Worm (Caenorhabditis elegans) whole organism, L3 larva: ENCODE results near the gene Y6G8.8.
"Not testable (repeated sequence)": the region's sequence is repeated elsewhere in the genome, so short reads cannot be mapped to it uniquely, and the experiment has no call there.

ENCODE experiments used
- R02D3.7 ChIP-seq: fragments of 150-350 bp; optimal IDR thresholded peaks from 2 replicates; lab custom pipeline; 2014; ENCODE audit warnings: missing biosample characterization, missing genetic modification characterization
- ZK546.5 ChIP-seq: sonication (generic microtip); optimal IDR thresholded peaks from 2 replicates; lab custom pipeline; 2017; ENCODE audit warnings: missing biosample characterization, missing genetic modification characterization
- aly-2 ChIP-seq: fragments of 150-350 bp; optimal IDR thresholded peaks from 2 replicates; lab custom pipeline; 2014; ENCODE audit warnings: missing biosample characterization, missing genetic modification characterization
- ama-1 ChIP-seq: fragments of 150-350 bp; optimal IDR thresholded peaks from 2 replicates; lab custom pipeline; 2018
- ceh-16 ChIP-seq: sonication (generic microtip); optimal IDR thresholded peaks from 2 replicates; lab custom pipeline; 2017; ENCODE audit warnings: missing biosample characterization, missing genetic modification characterization
- ceh-28 ChIP-seq: fragments of 150-350 bp; optimal IDR thresholded peaks from 2 replicates; lab custom pipeline; 2014; ENCODE audit warnings: missing biosample characterization, missing genetic modification reagents, missing genetic modification characterization
- ceh-82 ChIP-seq: fragments of 150-350 bp; optimal IDR thresholded peaks from 2 replicates; lab custom pipeline; 2014; ENCODE audit warnings: missing biosample characterization, missing genetic modification characterization
- ceh-9 ChIP-seq: sonication (generic microtip); optimal IDR thresholded peaks from 2 replicates; lab custom pipeline; 2018; ENCODE audit warnings: missing biosample characterization, missing genetic modification characterization
- egl-27 ChIP-seq: sonication (generic microtip); optimal IDR thresholded peaks from 4 replicates; lab custom pipeline; 2017; ENCODE audit warnings: missing biosample characterization, missing genetic modification reagents, missing genetic modification characterization
- egl-5 ChIP-seq: fragments of 150-350 bp; optimal IDR thresholded peaks from 2 replicates; lab custom pipeline; 2017; ENCODE audit warnings: missing biosample characterization, missing genetic modification reagents, missing genetic modification characterization, inconsistent platforms
- elt-1 ChIP-seq: fragments of 150-350 bp; optimal IDR thresholded peaks from 2 replicates; lab custom pipeline; 2014; ENCODE audit warnings: missing biosample characterization, missing genetic modification characterization
- elt-2 ChIP-seq: sonication (generic microtip); optimal IDR thresholded peaks from 2 replicates; lab custom pipeline; 2016; ENCODE audit warnings: missing genetic modification reagents, mild to moderate bottlenecking, missing genetic modification characterization, missing compliant biosample characterization
- eor-1 ChIP-seq, 2 experiments: fragments of 150-350 bp; optimal IDR thresholded peaks; 2 replicates each; lab custom pipeline; 2014 to 2018; ENCODE audit warnings: missing biosample characterization in 2 of 2, missing genetic modification characterization in 2 of 2
- fkh-10 ChIP-seq: sonication (generic microtip); optimal IDR thresholded peaks from 2 replicates; lab custom pipeline; 2017; ENCODE audit warnings: missing biosample characterization, missing genetic modification reagents, missing genetic modification characterization
- fkh-2 ChIP-seq: fragments of 150-350 bp; optimal IDR thresholded peaks from 2 replicates; lab custom pipeline; 2014; ENCODE audit warnings: missing biosample characterization, missing genetic modification reagents, missing genetic modification characterization
- fos-1 ChIP-seq: fragments of 150-350 bp; optimal IDR thresholded peaks from 2 replicates; lab custom pipeline; 2014; ENCODE audit warnings: missing biosample characterization, missing genetic modification characterization
- hmg-11 ChIP-seq: sonication (generic microtip); optimal IDR thresholded peaks from 2 replicates; lab custom pipeline; 2016; ENCODE audit warnings: missing genetic modification characterization, missing compliant biosample characterization
- jun-1 ChIP-seq: fragments of 150-350 bp; optimal IDR thresholded peaks from 2 replicates; lab custom pipeline; 2014; ENCODE audit warnings: missing biosample characterization, missing genetic modification reagents, missing genetic modification characterization
- lin-15B ChIP-seq: fragments of 150-350 bp; optimal IDR thresholded peaks from 2 replicates; lab custom pipeline; 2014; ENCODE audit warnings: missing biosample characterization, missing genetic modification characterization
- lin-39 ChIP-seq: fragments of 150-350 bp; optimal IDR thresholded peaks from 2 replicates; lab custom pipeline; 2018; ENCODE audit warnings: missing biosample characterization, missing genetic modification reagents, missing genetic modification characterization
- lsy-12 ChIP-seq: sonication (generic microtip); optimal IDR thresholded peaks from 2 replicates; lab custom pipeline; 2016; ENCODE audit warnings: mild to moderate bottlenecking, missing genetic modification characterization, missing compliant biosample characterization
- nhr-237 ChIP-seq: fragments of 150-350 bp; optimal IDR thresholded peaks from 2 replicates; lab custom pipeline; 2014; ENCODE audit warnings: missing biosample characterization, missing genetic modification characterization
- nhr-25 ChIP-seq: sonication (generic microtip); optimal IDR thresholded peaks from 2 replicates; lab custom pipeline; 2017; ENCODE audit warnings: missing biosample characterization, missing genetic modification characterization
- nhr-28 ChIP-seq: fragments of 150-350 bp; optimal IDR thresholded peaks from 2 replicates; lab custom pipeline; 2014; ENCODE audit warnings: missing biosample characterization, missing genetic modification characterization
- nhr-43 ChIP-seq: sonication (generic microtip); optimal IDR thresholded peaks from 2 replicates; lab custom pipeline; 2016; ENCODE audit warnings: mild to moderate bottlenecking, missing genetic modification characterization, missing compliant biosample characterization; ENCODE audit not compliant: poor library complexity, severe bottlenecking
- nhr-67 ChIP-seq: fragments of 150-350 bp; optimal IDR thresholded peaks from 2 replicates; lab custom pipeline; 2014; ENCODE audit warnings: missing biosample characterization, missing genetic modification characterization
- nhr-76 ChIP-seq: fragments of 150-350 bp; sonication (generic microtip); optimal IDR thresholded peaks from 5 replicates; lab custom pipeline; 2014; ENCODE audit warnings: missing biosample characterization, missing genetic modification characterization
- pha-4 ChIP-seq: fragments of 150-350 bp; optimal IDR thresholded peaks from 2 replicates; lab custom pipeline; 2014; ENCODE audit warnings: missing biosample characterization, missing genetic modification reagents, missing genetic modification characterization
- pqm-1 ChIP-seq: fragments of 150-350 bp; optimal IDR thresholded peaks from 2 replicates; lab custom pipeline; 2017; ENCODE audit warnings: missing biosample characterization, missing genetic modification characterization, inconsistent platforms
- sea-2 ChIP-seq: fragments of 150-350 bp; sonication (generic microtip); optimal IDR thresholded peaks from 4 replicates; lab custom pipeline; 2014; ENCODE audit warnings: missing biosample characterization, missing genetic modification reagents, missing genetic modification characterization
- snpc-4 ChIP-seq: fragments of 150-350 bp; optimal IDR thresholded peaks from 2 replicates; lab custom pipeline; 2014; ENCODE audit warnings: missing biosample characterization, missing genetic modification characterization
- tbx-2 ChIP-seq: sonication (generic microtip); optimal IDR thresholded peaks from 2 replicates; lab custom pipeline; 2016; ENCODE audit warnings: mild to moderate bottlenecking, missing genetic modification characterization, missing compliant biosample characterization
- unc-39 ChIP-seq: sonication (generic microtip); optimal IDR thresholded peaks from 4 replicates; lab custom pipeline; 2017; ENCODE audit warnings: missing biosample characterization, missing genetic modification characterization
- unc-62 ChIP-seq: fragments of 150-350 bp; sonication (generic microtip); optimal IDR thresholded peaks from 4 replicates; lab custom pipeline; 2014; ENCODE audit warnings: missing biosample characterization, missing genetic modification reagents, missing genetic modification characterization
- zag-1 ChIP-seq: fragments of 150-350 bp; optimal IDR thresholded peaks from 2 replicates; lab custom pipeline; 2014; ENCODE audit warnings: missing biosample characterization, missing genetic modification characterization
- ztf-4 ChIP-seq: fragments of 150-350 bp; optimal IDR thresholded peaks from 2 replicates; lab custom pipeline; 2014; ENCODE audit warnings: missing biosample characterization, missing genetic modification characterization

The Y6G8.8 gene

DNA sequence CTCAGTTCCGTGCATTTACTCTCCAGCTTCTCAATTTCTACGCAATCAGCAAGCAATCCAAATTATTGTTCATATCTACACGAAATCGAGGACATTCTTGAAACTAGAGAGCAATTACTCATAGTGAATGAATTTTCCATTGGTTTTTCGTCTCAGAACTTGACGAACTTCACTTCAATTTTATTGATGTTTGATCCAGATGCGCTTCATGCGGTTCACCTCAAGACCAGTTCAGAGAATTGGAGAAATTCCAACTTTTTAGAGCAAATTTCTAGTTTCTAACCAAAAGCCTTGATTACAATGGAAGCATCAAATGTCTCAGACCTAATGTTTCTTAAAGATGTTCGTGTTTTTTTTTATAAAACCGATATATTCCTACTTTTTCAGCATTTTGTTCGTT lies at the start of gene Y6G8.8:
Gene Y6G8.8 (plus strand): TSS at position 301 of the 400 bp plus-strand sequence.
- TF ChIP-seq eor-1 (tag; optimal IDR thresholded peaks at IDR 0.05; lab: Kevin White, UChicago) (no peak), unc-62 (GFP tag; lab: Kevin White, UChicago) (no peak), lsy-12 (tag; lab: Kevin White, UChicago) (no peak), lin-39 (tag; lab: Kevin White, UChicago) (no peak), hmg-11 (tag; lab: Kevin White, UChicago) (no peak), jun-1 (tag; lab: Kevin White, UChicago) (no peak), lin-15B (tag; lab: Kevin White, UChicago) (no peak), ceh-28 (tag; lab: Kevin White, UChicago) (no peak), unc-39 (tag; lab: Kevin White, UChicago) (no peak), sea-2 (no peak), nhr-28 (tag; lab: Kevin White, UChicago) (no peak), aly-2 (tag; lab: Kevin White, UChicago) (no peak), zag-1 (tag; lab: Kevin White, UChicago) (no peak), egl-27 (no peak)

DNA sequence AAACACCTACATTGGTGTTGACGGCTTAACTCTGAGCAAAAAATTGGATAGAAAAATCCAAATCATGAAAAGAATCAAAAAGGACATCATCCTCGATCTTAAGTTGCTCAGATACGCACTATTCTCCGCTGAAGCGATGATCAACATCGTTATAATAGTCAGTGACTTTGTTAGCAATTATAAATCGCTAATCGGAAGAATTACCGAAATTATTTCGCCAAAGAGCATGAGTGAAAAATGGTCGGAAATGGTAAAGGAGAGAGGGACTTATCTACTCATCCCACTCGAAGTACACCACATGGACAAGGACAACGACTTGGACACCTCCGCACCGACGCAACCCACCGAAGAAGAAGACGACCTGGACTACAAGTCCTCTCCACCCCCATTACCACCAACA lies 40.3 kb upstream of the Y6G8.8 start:
- TF ChIP-seq lsy-12 (tag; lab: Kevin White, UChicago), result no peak
- no peak for TF ChIP-seq ceh-82
- TF ChIP-seq tbx-2 (tag; lab: Kevin White, UChicago), result no peak
- TF ChIP-seq snpc-4 (tag; lab: Kevin White, UChicago), result no peak
- no peak for TF ChIP-seq pha-4 (tag; lab: Kevin White, UChicago)
- TF ChIP-seq elt-1, result no peak
- TF ChIP-seq sea-2, result no peak
- no peak for TF ChIP-seq nhr-25 (tag; lab: Kevin White, UChicago)
- no peak for TF ChIP-seq nhr-43 (tag; lab: Kevin White, UChicago)
- no peak for TF ChIP-seq ztf-4 (tag; lab: Kevin White, UChicago)
- no peak for TF ChIP-seq ceh-9
- TF ChIP-seq egl-5 (tag; lab: Kevin White, UChicago), result no peak
- TF ChIP-seq ZK546.5, result no peak
- TF ChIP-seq aly-2 (tag; lab: Kevin White, UChicago), result no peak
- no peak for TF ChIP-seq R02D3.7 (tag; lab: Kevin White, UChicago)
- TF ChIP-seq fkh-10 (GFP tag; lab: Kevin White, UChicago), result no peak
- TF ChIP-seq ceh-16 (tag; lab: Kevin White, UChicago), result no peak
- TF ChIP-seq hmg-11 (tag; lab: Kevin White, UChicago), result no peak
- no peak for TF ChIP-seq lin-39 (tag; lab: Kevin White, UChicago)
- TF ChIP-seq nhr-67 (tag; lab: Kevin White, UChicago), result no peak
- TF ChIP-seq, all 47 proteins: peak for 0

DNA sequence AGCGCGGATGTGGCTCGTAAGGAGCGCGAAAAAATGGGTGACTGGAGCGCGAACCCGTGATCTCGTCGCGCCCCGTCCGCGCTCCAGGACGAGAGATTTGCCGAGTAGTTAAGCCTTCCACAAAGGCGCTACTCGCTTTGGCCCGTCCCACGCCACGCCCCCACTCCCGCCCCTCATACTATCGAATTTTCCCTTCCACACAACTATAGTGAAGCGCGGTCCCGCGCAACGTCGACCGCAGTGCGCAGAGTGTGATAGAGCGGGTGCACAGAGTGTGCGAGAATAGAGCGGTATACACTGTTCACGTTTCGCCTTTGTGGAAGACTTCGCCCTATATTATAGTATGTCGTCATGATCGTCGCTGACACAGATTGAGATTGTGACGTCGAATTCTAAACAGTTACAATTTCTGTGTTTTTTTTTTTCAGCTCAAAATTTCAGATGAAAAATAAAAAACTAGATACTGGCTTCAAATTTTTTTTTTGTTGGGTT lies 36.0 kb upstream of the Y6G8.8 start, which contains the start of gene fbxa-133:
Gene fbxa-133 (plus strand): TSS at position 442 of the 492 bp plus-strand sequence.
- not testable (repeated sequence) for TF ChIP-seq jun-1 (tag; lab: Kevin White, UChicago); unc-62 (GFP tag; lab: Kevin White, UChicago); sea-2

DNA sequence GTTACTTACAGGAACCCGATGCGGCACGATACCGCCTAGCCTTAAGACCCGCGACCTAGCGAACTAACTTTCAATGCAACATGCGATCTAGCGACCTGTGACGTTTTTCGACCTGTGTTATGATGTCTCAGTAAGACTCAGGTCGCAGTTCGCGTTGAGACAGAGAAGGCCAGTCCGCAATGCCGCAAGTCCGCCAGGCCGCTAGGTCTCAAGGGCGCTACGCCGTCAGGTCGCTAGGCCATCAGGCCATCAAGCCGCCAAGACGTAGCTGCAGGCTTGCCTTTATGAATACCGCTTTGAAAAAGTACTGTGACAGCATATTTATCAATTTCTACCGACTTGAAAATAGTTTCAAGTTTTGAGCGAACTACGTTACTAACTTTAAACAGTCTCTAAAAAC lies 24.7 kb upstream of the Y6G8.8 start:
- TF ChIP-seq nhr-237 (no peak), nhr-76 (tag; lab: Kevin White, UChicago) (no peak), ama-1 (lab: Kevin White, UChicago) (no peak), ceh-9 (no peak), lsy-12 (tag; lab: Kevin White, UChicago) (no peak), pqm-1 (no peak), fkh-2 (tag; lab: Kevin White, UChicago) (no peak), ZK546.5 (no peak), fos-1 (tag; lab: Kevin White, UChicago) (no peak), snpc-4 (tag; lab: Kevin White, UChicago) (no peak), unc-62 (GFP tag; lab: Kevin White, UChicago) (no peak), fkh-10 (GFP tag; lab: Kevin White, UChicago) (no peak), tbx-2 (tag; lab: Kevin White, UChicago) (no peak), elt-2 (tag; lab: Kevin White, UChicago) (no peak)
